Fruit fly (Drosophila melanogaster): ENCODE measurements around the gene Unc-76.
A peak's percentile ranks its signal among the peaks of the same experiment; 100 is the strongest.

Gene Unc-76

dm6 chrX:2070708-2071063 is 9.7 kb upstream of the Unc-76 start (continued):
- TF ChIP-seq Drgx (GFP tag; IDR thresholded peaks at IDR 0.05) (peak; percentile 80), gce (GFP tag; IDR thresholded peaks at IDR 0.05) (peak; percentile 57; the same call in 2 of the 3 replicates), pnt (GFP tag; optimal IDR thresholded peaks at IDR 0.05) (peak; percentile 56), sens (GFP tag) (peak; percentile 79), Sry-δ (GFP tag; optimal IDR thresholded peaks at IDR 0.05) (no peak), CG11504 (tag; optimal IDR thresholded peaks at IDR 0.05) (peak; percentile 74), CG9437 (GFP tag; optimal IDR thresholded peaks at IDR 0.05) (peak; percentile 21), CG6854 (GFP tag; optimal IDR thresholded peaks at IDR 0.05) (peak; percentile 56), Ptx1 (GFP tag; IDR thresholded peaks at IDR 0.05) (peak; percentile 85), CG7372 (GFP tag; IDR thresholded peaks at IDR 0.05) (peak; percentile 78), so (GFP tag; IDR thresholded peaks at IDR 0.05) (peak; percentile 72; the same call in 2 of the 3 replicates), jumu (GFP tag; optimal IDR thresholded peaks at IDR 0.05) (peak; percentile 62), Ada2b (GFP tag; IDR thresholded peaks at IDR 0.05) (peak; percentile 76), Dfd (GFP tag; optimal IDR thresholded peaks at IDR 0.05) (no peak), CG18011 (GFP tag; optimal IDR thresholded peaks at IDR 0.05) (no peak), CG11723 (GFP tag; optimal IDR thresholded peaks at IDR 0.05) (peak; percentile 5), Hmr (GFP tag; optimal IDR thresholded peaks at IDR 0.05) (peak; percentile 65), ttk (GFP tag; IDR thresholded peaks at IDR 0.05) (peak; percentile 66), slp2 (GFP tag; optimal IDR thresholded peaks at IDR 0.05) (peak; percentile 35), pho (GFP tag; optimal IDR thresholded peaks at IDR 0.05) (peak; percentile 25), onecut (GFP tag; IDR thresholded peaks at IDR 0.05) (peak; percentile 25; the same call in 1 of the 2 replicates), CG11085 (GFP tag; IDR thresholded peaks at IDR 0.05) (peak; percentile 41; the same call in 1 of the 2 replicates), esg (GFP tag; conservative IDR thresholded peaks at IDR 0.05) (peak; percentile 75), CG10147 (GFP tag; optimal IDR thresholded peaks at IDR 0.05) (peak; percentile 11), trh (GFP tag; optimal IDR thresholded peaks at IDR 0.05) (no peak), CG8924 (tag; optimal IDR thresholded peaks at IDR 0.05) (peak; percentile 37), CG17359 (tag; optimal IDR thresholded peaks at IDR 0.05) (peak; percentile 50), BEAF-32 (GFP tag; optimal IDR thresholded peaks at IDR 0.05) (no peak), D19A (tag; optimal IDR thresholded peaks at IDR 0.05) (peak; percentile 25), Dip3 (GFP tag; optimal IDR thresholded peaks at IDR 0.05) (peak; percentile 52), CG9727 (GFP tag; optimal IDR thresholded peaks at IDR 0.05) (peak; percentile 49), stwl (tag; optimal IDR thresholded peaks at IDR 0.05) (no peak), zf30C (GFP tag; optimal IDR thresholded peaks at IDR 0.05) (no peak), ewg (GFP tag; optimal IDR thresholded peaks at IDR 0.05) (peak; percentile 19), CG9215 (GFP tag; IDR thresholded peaks at IDR 0.05) (peak; percentile 76), disco-r (GFP tag; optimal IDR thresholded peaks at IDR 0.05) (no peak), maf-S (GFP tag; optimal IDR thresholded peaks at IDR 0.05) (peak; percentile 54), CG10959 (GFP tag; IDR thresholded peaks at IDR 0.05) (0 out of 2 replicates have a peak, but pooled peaks have one; percentile 13), CG30403 (GFP tag; optimal IDR thresholded peaks at IDR 0.05) (peak; percentile 57), fd96Cb (tag; optimal IDR thresholded peaks at IDR 0.05) (peak; percentile 30), nerfin-2 (GFP tag; IDR thresholded peaks at IDR 0.05; ENCODE audit: partially characterized antibody) (no peak), Dad (GFP tag; optimal IDR thresholded peaks at IDR 0.05) (peak; percentile 7), CG18764 (GFP tag; optimal IDR thresholded peaks at IDR 0.05) (no peak), ato (GFP tag; IDR thresholded peaks at IDR 0.05; ENCODE audit: partially characterized antibody) (no peak), CG11456 (GFP tag; IDR thresholded peaks at IDR 0.05) (peak; percentile 65; the same call in 1 of the 3 replicates), bigmax (GFP tag; optimal IDR thresholded peaks at IDR 0.05) (no peak), CG11695 (GFP tag; IDR thresholded peaks at IDR 0.05) (peak; percentile 81), Bdp1 (GFP tag; optimal IDR thresholded peaks at IDR 0.05) (peak; percentile 9), CG33557 (GFP tag; optimal IDR thresholded peaks at IDR 0.05) (no peak), zen (tag; optimal IDR thresholded peaks at IDR 0.05) (peak; percentile 20), dysf (GFP tag; IDR thresholded peaks at IDR 0.05) (peak; percentile 89), CG1792 (GFP tag; optimal IDR thresholded peaks at IDR 0.05) (peak; percentile 25)
